Worm (Caenorhabditis elegans): ENCODE measurements around the gene chd-3.

DNA sequence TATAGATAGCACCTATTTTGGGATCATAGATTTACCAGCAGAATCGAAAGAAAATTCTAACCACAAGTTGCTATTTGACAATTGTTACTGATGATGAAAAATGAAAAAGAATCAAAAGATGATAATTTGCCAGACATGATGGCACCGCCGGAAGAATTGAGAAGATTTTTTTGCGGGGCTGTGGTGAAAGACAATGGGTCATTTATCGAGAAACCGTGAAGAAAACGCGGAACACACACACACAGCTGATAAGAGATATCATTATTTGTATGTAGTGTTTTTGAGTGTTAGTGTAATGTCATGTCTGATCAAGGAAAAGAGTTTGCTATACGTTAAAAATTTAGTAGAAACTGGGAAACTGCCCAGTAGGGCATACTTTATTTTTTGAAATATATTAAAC, 17.6 kb downstream of the chd-3 start:
- TF ChIP-seq egl-27 (tag; optimal IDR thresholded peaks at IDR 0.05), result no peak
- no peak for TF ChIP-seq mab-5 (tag; optimal IDR thresholded peaks at IDR 0.05)
- TF ChIP-seq nhr-6 (tag; optimal IDR thresholded peaks at IDR 0.05), result no peak
- TF ChIP-seq blmp-1 (tag; optimal IDR thresholded peaks at IDR 0.05; ENCODE audit: insufficient read depth), result no peak
- TF ChIP-seq lin-39 (tag; optimal IDR thresholded peaks at IDR 0.05), result no peak
- no peak for TF ChIP-seq zag-1 (tag; optimal IDR thresholded peaks at IDR 0.05)
- no peak for TF ChIP-seq lin-11 (tag; optimal IDR thresholded peaks at IDR 0.05)
- TF ChIP-seq ceh-16 (tag; optimal IDR thresholded peaks at IDR 0.05), result no peak
- TF ChIP-seq ceh-82 (tag; optimal IDR thresholded peaks at IDR 0.05), result no peak
- TF ChIP-seq ztf-11 (tag; optimal IDR thresholded peaks at IDR 0.05), result no peak
- TF ChIP-seq nhr-11 (tag; optimal IDR thresholded peaks at IDR 0.05), result no peak
- TF ChIP-seq C34F6.9 (tag; optimal IDR thresholded peaks at IDR 0.05), result no peak
- TF ChIP-seq ama-1 (optimal IDR thresholded peaks at IDR 0.05), result no peak
- TF ChIP-seq nhr-77 (tag; optimal IDR thresholded peaks at IDR 0.05), result no peak
